Worm (Caenorhabditis elegans) whole organism, L4/young adult: ENCODE results near the gene msp-57.

Experiments
- dao-5 ChIP-seq: sonication (generic microtip); optimal IDR thresholded peaks from 2 replicates; lab custom pipeline; 2016; ENCODE audit warnings: missing genotype, missing genetic modification characterization, moderate library complexity, missing compliant biosample characterization
- him-1 ChIP-seq: sonication (generic microtip); optimal IDR thresholded peaks from 2 replicates; lab custom pipeline; 2016; ENCODE audit warnings: missing genotype, missing genetic modification reagents, missing genetic modification characterization, missing compliant biosample characterization

ce11 chrIV:5060984-5061383, 1.4 kb upstream of the msp-57 start, which contains the start of gene C09B9.7:
- TF ChIP-seq him-1 (tag; lab: Kevin White, UChicago) (no peak), dao-5 (tag; lab: Kevin White, UChicago) (no peak)
